Worm (Caenorhabditis elegans) whole organism, young adult: ENCODE measurements around the gene Y105C5A.9.

Experiments
- F52B5.7 ChIP-seq: sonication (generic microtip); optimal IDR thresholded peaks from 2 replicates; lab custom pipeline; 2016; ENCODE audit warnings: mild to moderate bottlenecking, missing genetic modification characterization, missing compliant biosample characterization
- K11D2.4 ChIP-seq: fragments of 200-800 bp; sonication (Bioruptor generic); IDR thresholded peaks from 2 replicates; pipeline ENCODE4 v1.3.6; 2022; ENCODE audit warnings: missing genetic modification reagents, missing genetic modification characterization, missing compliant biosample characterization
- ama-1 ChIP-seq, 3 experiments: fragments of 150-350 bp in 1 of 3; sonication (generic microtip) in 2 of 3; optimal IDR thresholded peaks; 2 replicates each; lab custom pipeline; 2014 to 2018; ENCODE audit warnings: missing biosample characterization in 2 of 3, missing genetic modification characterization in 2 of 3, missing genetic modification reagents in 2 of 3
- attf-5 ChIP-seq: fragments of 200-800 bp; sonication (Bioruptor generic); optimal IDR thresholded peaks from 2 replicates; lab custom pipeline; 2018; ENCODE audit warnings: mild to moderate bottlenecking, missing genetic modification characterization, missing compliant biosample characterization
- egl-18 ChIP-seq: fragments of 200-800 bp; sonication (Bioruptor generic); IDR thresholded peaks from 2 replicates; pipeline ENCODE4 v1.3.6; 2022; ENCODE audit warnings: missing genetic modification reagents, missing genetic modification characterization, missing compliant biosample characterization
- lin-40 ChIP-seq: sonication (generic microtip); optimal IDR thresholded peaks from 2 replicates; lab custom pipeline; 2016; ENCODE audit warnings: missing genetic modification characterization, mild to moderate bottlenecking, missing compliant biosample characterization, missing genotype, missing genetic modification reagents
- mes-4 ChIP-seq: sonication (generic microtip); optimal IDR thresholded peaks from 2 replicates; lab custom pipeline; 2016; ENCODE audit warnings: missing genotype, missing genetic modification characterization, missing compliant biosample characterization
- pha-4 ChIP-seq: fragments of 150-350 bp; sonication (generic microtip); optimal IDR thresholded peaks from 2 replicates; lab custom pipeline; 2014; ENCODE audit warnings: missing biosample characterization, missing genetic modification reagents, missing genetic modification characterization
- sea-2 ChIP-seq: fragments of 200-800 bp; sonication (Bioruptor generic); IDR thresholded peaks from 2 replicates; pipeline ENCODE4 v1.3.6; 2022; ENCODE audit warnings: missing genetic modification characterization, missing compliant biosample characterization
- snpc-4 ChIP-seq, 5 experiments: fragments of 150-350 bp in 1 of 5; sonication (generic microtip) in 4 of 5; optimal IDR thresholded peaks; 2 replicates each; lab custom pipeline; 2014 to 2018; ENCODE audit warnings: missing genetic modification characterization in 5 of 5, missing biosample characterization in 3 of 5, antibody characterized with exemption in 2 of 5, mild to moderate bottlenecking in 2 of 5, missing compliant biosample characterization in 2 of 5, missing genotype in 2 of 5, moderate library complexity in 2 of 5, missing genetic modification reagents in 1 of 5
- unc-62 ChIP-seq: fragments of 150-350 bp; optimal IDR thresholded peaks from 2 replicates; lab custom pipeline; 2014; ENCODE audit warnings: missing biosample characterization, missing genetic modification reagents, missing genetic modification characterization

DNA sequence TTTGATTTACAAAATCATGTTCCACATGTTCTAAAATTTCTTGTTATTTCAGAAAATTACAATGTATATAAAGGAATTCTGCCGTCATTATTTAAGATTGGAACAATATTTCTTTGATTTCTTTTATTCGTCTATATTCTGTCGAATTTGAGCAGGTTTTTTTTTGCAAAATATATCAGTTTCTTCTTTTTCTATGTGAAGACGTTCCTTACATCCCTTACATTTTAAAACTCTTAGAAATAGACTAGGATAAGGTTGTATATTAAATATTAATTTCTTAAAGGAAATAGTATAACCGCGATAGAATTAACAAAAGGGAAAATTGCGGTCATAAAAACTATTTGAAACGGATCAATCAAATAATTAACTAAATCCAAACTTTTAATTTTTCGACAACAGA lies 42.4 kb upstream of the Y105C5A.9 start:
- TF ChIP-seq lin-40 (tag; lab: Kevin White, UChicago) (no peak), pha-4 (tag; lab: Kevin White, UChicago) (no peak), unc-62 (GFP tag; lab: Kevin White, UChicago) (no peak), attf-5 (GFP tag; lab: Kevin White, UChicago) (no peak), snpc-4 (GFP tag; optimal IDR thresholded peaks at IDR 0.05; lab: Kevin White, UChicago) (no peak), snpc-4 (tag; optimal IDR thresholded peaks at IDR 0.05; lab: Kevin White, UChicago) (no peak), F52B5.7 (tag; lab: Kevin White, UChicago) (no peak), mes-4 (no peak), sea-2 (GFP tag; lab: Robert Waterston, UW) (no peak), K11D2.4 (GFP tag; lab: Robert Waterston, UW) (no peak), egl-18 (no peak), ama-1 (optimal IDR thresholded peaks at IDR 0.05; lab: Kevin White, UChicago) (no peak), ama-1 (GFP tag; optimal IDR thresholded peaks at IDR 0.05; lab: Kevin White, UChicago) (no peak)
